Comparison of ENCODE assay signal across 3 fruit fly cellular contexts in the genomic region with DNA sequence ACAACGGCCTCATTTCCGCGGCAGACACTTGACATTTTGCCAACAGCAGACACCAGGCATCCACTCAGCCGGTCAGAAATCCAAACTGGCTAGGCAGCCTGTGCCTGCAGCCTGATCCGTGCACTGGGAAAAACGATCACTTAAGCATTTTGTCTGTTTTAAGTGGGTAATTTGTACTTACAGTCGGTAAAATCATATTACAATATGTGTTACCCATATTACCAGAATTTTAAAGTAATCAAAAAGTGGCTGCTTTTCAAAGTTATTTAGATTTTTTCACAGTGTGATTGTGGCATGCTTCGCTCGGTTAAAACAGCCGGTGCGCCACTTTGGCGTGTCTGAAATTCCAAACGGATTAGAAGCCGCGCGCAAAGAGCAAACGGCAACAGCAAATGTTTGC.
TF ChIP-seq lines count a peak whose summit lies in the region.

No protein-coding gene starts in this region.

TF ChIP-seq in whole organism, embryonic, 481 proteins besides CTCF, POLR2A, EP300 and RAD21 (continued from another document and continues in another):
- no peak for TF ChIP-seq CG4282 (GFP tag; optimal IDR thresholded peaks at IDR 0.05; lab: Kevin White, UChicago)
- no peak for TF ChIP-seq Atf3 (GFP tag; optimal IDR thresholded peaks at IDR 0.05; lab: Kevin White, UChicago)
- TF ChIP-seq Meics (GFP tag; optimal IDR thresholded peaks at IDR 0.05; lab: Kevin White, UChicago) = no peak
- no peak for TF ChIP-seq repo (GFP tag; optimal IDR thresholded peaks at IDR 0.05; lab: Kevin White, UChicago)
- TF ChIP-seq phol (tag; optimal IDR thresholded peaks at IDR 0.05; lab: Kevin White, UChicago) = peak; percentile 31
- TF ChIP-seq Ets65A (GFP tag; lab: Kevin White, UChicago) = peak; percentile 89
- no peak for TF ChIP-seq dati (GFP tag; IDR thresholded peaks at IDR 0.05; lab: Robert Waterston, UW)
- no peak for TF ChIP-seq CG4707 (GFP tag; optimal IDR thresholded peaks at IDR 0.05; lab: Kevin White, UChicago)
- TF ChIP-seq CG9817 (tag; optimal IDR thresholded peaks at IDR 0.05; lab: Kevin White, UChicago) = no peak
- TF ChIP-seq CG13624 (GFP tag; optimal IDR thresholded peaks at IDR 0.05; lab: Kevin White, UChicago) = no peak
- no peak for TF ChIP-seq Awh (GFP tag; IDR thresholded peaks at IDR 0.05; lab: Robert Waterston, UW)
- TF ChIP-seq kni (GFP tag; optimal IDR thresholded peaks at IDR 0.05; lab: Kevin White, UChicago) = no peak
- no peak for TF ChIP-seq ken (GFP tag; IDR thresholded peaks at IDR 0.05; lab: Robert Waterston, UW)
- no peak for TF ChIP-seq CG3847 (GFP tag; IDR thresholded peaks at IDR 0.05; lab: Robert Waterston, UW)
- no peak for TF ChIP-seq Oaz (GFP tag; IDR thresholded peaks at IDR 0.05; lab: Robert Waterston, UW)
- peak; percentile 75 for TF ChIP-seq Med (GFP tag; lab: Kevin White, UChicago)
- no peak for TF ChIP-seq CG10147 (GFP tag; optimal IDR thresholded peaks at IDR 0.05; lab: Kevin White, UChicago)
- peak; percentile 55 for TF ChIP-seq CG10979 (tag; optimal IDR thresholded peaks at IDR 0.05; lab: Kevin White, UChicago)
- TF ChIP-seq HLH54F (GFP tag; optimal IDR thresholded peaks at IDR 0.05; lab: Kevin White, UChicago) = no peak
- no peak for TF ChIP-seq dmrt99B (tag; optimal IDR thresholded peaks at IDR 0.05; lab: Kevin White, UChicago)
- no peak for TF ChIP-seq ems (GFP tag; optimal IDR thresholded peaks at IDR 0.05; lab: Kevin White, UChicago)
- TF ChIP-seq prd (optimal IDR thresholded peaks at IDR 0.05; lab: Kevin White, UChicago) = no peak
- TF ChIP-seq prd (GFP tag; IDR thresholded peaks at IDR 0.05; lab: Robert Waterston, UW) = peak; percentile 66; the same call in 2 of the 3 replicates
- no peak for TF ChIP-seq CG2202 (tag; optimal IDR thresholded peaks at IDR 0.05; lab: Kevin White, UChicago)
- no peak for TF ChIP-seq ERR (GFP tag; optimal IDR thresholded peaks at IDR 0.05; lab: Kevin White, UChicago)
- TF ChIP-seq CG7839 (tag; optimal IDR thresholded peaks at IDR 0.05; lab: Kevin White, UChicago) = no peak
- TF ChIP-seq CG8281 (tag; optimal IDR thresholded peaks at IDR 0.05; lab: Kevin White, UChicago) = no peak
- no peak for TF ChIP-seq CG30020 (tag; optimal IDR thresholded peaks at IDR 0.05; lab: Kevin White, UChicago)
- no peak for TF ChIP-seq Lhr (GFP tag; optimal IDR thresholded peaks at IDR 0.05; lab: Kevin White, UChicago)
- TF ChIP-seq z (GFP tag; IDR thresholded peaks at IDR 0.05; lab: Robert Waterston, UW) = 0 out of 3 replicates have a peak, but pooled peaks have one; percentile 12
- peak; percentile 1 for TF ChIP-seq az2 (GFP tag; optimal IDR thresholded peaks at IDR 0.05; lab: Kevin White, UChicago)
- no peak for TF ChIP-seq unpg (GFP tag; optimal IDR thresholded peaks at IDR 0.05; lab: Kevin White, UChicago)
- TF ChIP-seq CG34422 (GFP tag; IDR thresholded peaks at IDR 0.05; lab: Robert Waterston, UW) = no peak
- no peak for TF ChIP-seq dm (GFP tag; optimal IDR thresholded peaks at IDR 0.05; lab: Kevin White, UChicago)
- no peak for TF ChIP-seq Side (GFP tag; optimal IDR thresholded peaks at IDR 0.05; lab: Kevin White, UChicago)
- TF ChIP-seq usp (GFP tag; optimal IDR thresholded peaks at IDR 0.05; lab: Kevin White, UChicago) = no peak
- no peak for TF ChIP-seq sqz (GFP tag; optimal IDR thresholded peaks at IDR 0.05; lab: Kevin White, UChicago)
- TF ChIP-seq CG18764 (GFP tag; optimal IDR thresholded peaks at IDR 0.05; lab: Kevin White, UChicago) = no peak
- no peak for TF ChIP-seq CG8359 (GFP tag; optimal IDR thresholded peaks at IDR 0.05; lab: Kevin White, UChicago; ENCODE audit: borderline replicate concordance)
- TF ChIP-seq CG17912 (GFP tag; optimal IDR thresholded peaks at IDR 0.05; lab: Kevin White, UChicago) = no peak
- no peak for TF ChIP-seq Adf1 (GFP tag; IDR thresholded peaks at IDR 0.05; lab: Robert Waterston, UW)
- TF ChIP-seq ewg (GFP tag; optimal IDR thresholded peaks at IDR 0.05; lab: Kevin White, UChicago) = no peak
- no peak for TF ChIP-seq CG12391 (tag; optimal IDR thresholded peaks at IDR 0.05; lab: Kevin White, UChicago)
- TF ChIP-seq vfl (GFP tag; optimal IDR thresholded peaks at IDR 0.05; lab: Kevin White, UChicago) = no peak
- no peak for TF ChIP-seq fu2 (GFP tag; optimal IDR thresholded peaks at IDR 0.05; lab: Kevin White, UChicago)

TF ChIP-seq in whole organism, prepupa, 60 proteins besides CTCF, POLR2A, EP300 and RAD21 (continued from another document):
- TF ChIP-seq CG10669 (GFP tag; optimal IDR thresholded peaks at IDR 0.05; lab: Kevin White, UChicago) = peak; percentile 81
- peak; percentile 62 for TF ChIP-seq dsx (GFP tag; optimal IDR thresholded peaks at IDR 0.05; lab: Kevin White, UChicago; ENCODE audit: poor library complexity, severe bottlenecking)
- peak; percentile 86 for TF ChIP-seq CG7368 (GFP tag; optimal IDR thresholded peaks at IDR 0.05; lab: Kevin White, UChicago)
- TF ChIP-seq CG15336 (GFP tag; IDR thresholded peaks at IDR 0.05; lab: Robert Waterston, UW) = peak; percentile 99
- peak; percentile 82 for TF ChIP-seq CG3032 (tag; optimal IDR thresholded peaks at IDR 0.05; lab: Kevin White, UChicago)
- TF ChIP-seq salr (GFP tag; optimal IDR thresholded peaks at IDR 0.05; lab: Kevin White, UChicago) = peak; percentile 61 to 94
- TF ChIP-seq CG6792 (GFP tag; optimal IDR thresholded peaks at IDR 0.05; lab: Kevin White, UChicago) = peak; percentile 79
- peak; percentile 98 for TF ChIP-seq Hr4 (GFP tag; optimal IDR thresholded peaks at IDR 0.05; lab: Kevin White, UChicago)
- peak; percentile 87 for TF ChIP-seq CG6808 (GFP tag; optimal IDR thresholded peaks at IDR 0.05; lab: Kevin White, UChicago)
- peak; percentile 80 for TF ChIP-seq fd59A (GFP tag; optimal IDR thresholded peaks at IDR 0.05; lab: Kevin White, UChicago)
- peak; percentile 94 for TF ChIP-seq net (GFP tag; optimal IDR thresholded peaks at IDR 0.05; lab: Kevin White, UChicago)
- peak; percentile 19 for TF ChIP-seq fd85E (GFP tag; optimal IDR thresholded peaks at IDR 0.05; lab: Kevin White, UChicago)
- peak; percentile 83 for TF ChIP-seq CG1621 (tag; optimal IDR thresholded peaks at IDR 0.05; lab: Kevin White, UChicago)
- TF ChIP-seq CG32006 (GFP tag; optimal IDR thresholded peaks at IDR 0.05; lab: Kevin White, UChicago) = peak; percentile 98
- peak; percentile 97 for TF ChIP-seq Lpt (GFP tag; optimal IDR thresholded peaks at IDR 0.05; lab: Kevin White, UChicago)
- TF ChIP-seq lz (GFP tag; optimal IDR thresholded peaks at IDR 0.05; lab: Kevin White, UChicago) = peak; percentile 83
- TF ChIP-seq Gug (GFP tag; IDR thresholded peaks at IDR 0.05; lab: Robert Waterston, UW) = peak; percentile 96
- TF ChIP-seq CG11294 (GFP tag; IDR thresholded peaks at IDR 0.05; lab: Robert Waterston, UW) = peak; percentile 95
- peak; percentile 80 for TF ChIP-seq Hr39 (GFP tag; optimal IDR thresholded peaks at IDR 0.05; lab: Kevin White, UChicago)
- peak; percentile 76 for TF ChIP-seq vri (GFP tag; optimal IDR thresholded peaks at IDR 0.05; lab: Kevin White, UChicago)
- peak; percentile 8 for TF ChIP-seq Blimp-1 (GFP tag; optimal IDR thresholded peaks at IDR 0.05; lab: Kevin White, UChicago)
- TF ChIP-seq fkh (GFP tag; optimal IDR thresholded peaks at IDR 0.05; lab: Kevin White, UChicago) = no peak
- peak; percentile 92 for TF ChIP-seq CG10631 (GFP tag; optimal IDR thresholded peaks at IDR 0.05; lab: Kevin White, UChicago)
- peak; percentile 96 for TF ChIP-seq Eip78C (GFP tag; lab: Kevin White, UChicago)
- peak; percentile 49 for TF ChIP-seq CG11902 (GFP tag; optimal IDR thresholded peaks at IDR 0.05; lab: Kevin White, UChicago)
- peak; percentile 98 for TF ChIP-seq CG6276 (GFP tag; optimal IDR thresholded peaks at IDR 0.05; lab: Kevin White, UChicago)
- peak; percentile 94 for TF ChIP-seq OdsH (GFP tag; optimal IDR thresholded peaks at IDR 0.05; lab: Kevin White, UChicago)
- peak; percentile 89 for TF ChIP-seq acj6 (GFP tag; optimal IDR thresholded peaks at IDR 0.05; lab: Kevin White, UChicago)
- no peak for TF ChIP-seq Eip93F (GFP tag; optimal IDR thresholded peaks at IDR 0.05; lab: Kevin White, UChicago)
- TF ChIP-seq CG9139 (GFP tag; optimal IDR thresholded peaks at IDR 0.05; lab: Kevin White, UChicago) = peak; percentile 65
- TF ChIP-seq achi (GFP tag; optimal IDR thresholded peaks at IDR 0.05; lab: Kevin White, UChicago) = peak; percentile 94
- TF ChIP-seq Smox (GFP tag; optimal IDR thresholded peaks at IDR 0.05; lab: Kevin White, UChicago) = peak; percentile 72
- TF ChIP-seq dac (GFP tag; optimal IDR thresholded peaks at IDR 0.05; lab: Kevin White, UChicago) = peak; percentile 94
- peak; percentile 89 for TF ChIP-seq CG16779 (tag; optimal IDR thresholded peaks at IDR 0.05; lab: Kevin White, UChicago)
- TF ChIP-seq CG8632 (GFP tag; optimal IDR thresholded peaks at IDR 0.05; lab: Kevin White, UChicago) = peak; percentile 77
- TF ChIP-seq Eip75B (GFP tag; optimal IDR thresholded peaks at IDR 0.05; lab: Kevin White, UChicago) = peak; percentile 89
- TF ChIP-seq Ets96B (tag; optimal IDR thresholded peaks at IDR 0.05; lab: Kevin White, UChicago) = peak; percentile 83
- peak; percentile 99 for TF ChIP-seq CG8119 (GFP tag; IDR thresholded peaks at IDR 0.05; lab: Robert Waterston, UW)

TF ChIP-seq in whole organism, wandering third instar larva, 38 proteins besides CTCF, POLR2A, EP300 and RAD21 (continued from another document):
- TF ChIP-seq dl (GFP tag; optimal IDR thresholded peaks at IDR 0.05; lab: Kevin White, UChicago; ENCODE audit: insufficient read depth in 1 of 2, partially characterized antibody in 2 of 2) (no peak), foxo (GFP tag; optimal IDR thresholded peaks at IDR 0.05; lab: Kevin White, UChicago) (peak; percentile 18 to 83), ey (GFP tag; optimal IDR thresholded peaks at IDR 0.05; lab: Kevin White, UChicago) (peak; percentile 84), psq (GFP tag; optimal IDR thresholded peaks at IDR 0.05; lab: Kevin White, UChicago) (peak; percentile 68), tai (GFP tag; optimal IDR thresholded peaks at IDR 0.05; lab: Kevin White, UChicago) (no peak), sv (GFP tag; optimal IDR thresholded peaks at IDR 0.05; lab: Kevin White, UChicago) (no peak), dsf (GFP tag; optimal IDR thresholded peaks at IDR 0.05; lab: Kevin White, UChicago; ENCODE audit: borderline replicate concordance) (no peak), CG9705 (GFP tag; optimal IDR thresholded peaks at IDR 0.05; lab: Kevin White, UChicago) (no peak)
TF ChIP-seq in whole organism, wandering third instar larva: peak in this region for 16.
